Fruit fly (Drosophila melanogaster): ENCODE data around the gene Pcp.

Gene Pcp

DNA sequence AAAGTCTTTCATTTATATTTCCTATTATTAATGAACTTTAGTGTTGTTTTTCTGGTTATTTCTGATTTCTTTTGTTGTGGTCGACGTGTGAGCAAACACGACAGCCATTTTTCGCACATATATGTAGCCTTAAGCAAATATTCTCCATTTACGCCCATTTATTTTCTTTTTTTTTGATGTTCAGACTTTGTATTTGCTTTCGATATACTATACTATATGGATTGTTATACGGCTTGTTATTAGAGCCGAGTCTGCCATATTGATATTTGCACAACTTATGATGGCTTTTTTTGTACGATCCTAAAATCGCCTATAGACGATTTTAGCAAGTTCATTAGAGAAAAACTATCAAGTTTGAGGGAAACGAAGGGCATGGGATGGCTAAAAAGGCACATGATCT, 26.2 kb downstream of the Pcp start:
- TF ChIP-seq woc (GFP tag; optimal IDR thresholded peaks at IDR 0.05) (no peak), OdsH (GFP tag; optimal IDR thresholded peaks at IDR 0.05) (peak; percentile 17)

DNA sequence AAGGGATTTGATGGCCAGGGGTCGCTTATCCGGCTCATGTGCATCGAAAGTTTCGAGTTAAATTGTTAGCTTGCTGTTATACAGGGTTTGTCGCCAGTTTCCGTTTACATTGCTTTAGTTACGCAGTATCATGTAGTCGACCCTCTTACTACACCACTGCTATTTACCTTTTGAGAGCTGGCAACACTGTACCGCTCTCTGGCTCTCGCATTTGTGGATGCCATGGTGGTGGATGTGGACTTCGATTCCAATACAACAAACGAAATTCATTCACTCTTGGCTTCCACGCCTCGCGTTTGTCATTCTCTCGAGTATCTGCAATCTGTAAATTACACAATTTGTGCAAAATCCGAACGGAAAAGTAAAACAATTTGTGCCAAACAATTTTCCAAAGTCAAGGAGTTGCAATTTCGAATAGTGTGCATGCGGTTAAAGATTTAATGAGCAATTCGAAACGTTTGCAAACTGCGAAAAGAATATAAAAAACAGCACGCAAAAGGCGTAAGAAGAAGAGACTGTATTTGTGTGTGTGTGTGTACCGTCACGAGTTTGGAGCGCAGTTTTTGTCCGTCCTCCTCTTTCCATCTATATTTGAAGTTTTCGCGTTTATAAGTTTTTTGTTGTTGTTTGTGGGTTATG, 27.6 kb downstream of the Pcp start:
- TF ChIP-seq Myc (optimal IDR thresholded peaks at IDR 0.05): no peak
- TF ChIP-seq GATAd (GFP tag; optimal IDR thresholded peaks at IDR 0.05): no peak
- TF ChIP-seq Rel (GFP tag; optimal IDR thresholded peaks at IDR 0.05): no peak
- TF ChIP-seq Rel (tag; optimal IDR thresholded peaks at IDR 0.05): peak; percentile 41
- TF ChIP-seq psq (GFP tag; optimal IDR thresholded peaks at IDR 0.05): peak; percentile 37
- TF ChIP-seq brk (GFP tag; optimal IDR thresholded peaks at IDR 0.05): peak; percentile 13
- no peak for TF ChIP-seq br (GFP tag; optimal IDR thresholded peaks at IDR 0.05)
- TF ChIP-seq lola (GFP tag; optimal IDR thresholded peaks at IDR 0.05): no peak
- TF ChIP-seq Abd-B (GFP tag; optimal IDR thresholded peaks at IDR 0.05): no peak
- TF ChIP-seq rgr (GFP tag; optimal IDR thresholded peaks at IDR 0.05): no peak
- no peak for TF ChIP-seq ey (GFP tag; optimal IDR thresholded peaks at IDR 0.05)
- TF ChIP-seq h (GFP tag; optimal IDR thresholded peaks at IDR 0.05): peak; percentile 16
- no peak for TF ChIP-seq CG32264 (GFP tag; optimal IDR thresholded peaks at IDR 0.05)
- TF ChIP-seq foxo (GFP tag; optimal IDR thresholded peaks at IDR 0.05): peak; percentile 1 to 15
- TF ChIP-seq woc (GFP tag; optimal IDR thresholded peaks at IDR 0.05): peak; percentile 78
- no peak for TF ChIP-seq jim (GFP tag; optimal IDR thresholded peaks at IDR 0.05)
- TF ChIP-seq Dif (GFP tag; optimal IDR thresholded peaks at IDR 0.05; ENCODE audit: partially characterized antibody): peak; percentile 60
- TF ChIP-seq pan (optimal IDR thresholded peaks at IDR 0.05): no peak
- TF ChIP-seq fru (GFP tag; optimal IDR thresholded peaks at IDR 0.05): peak; percentile 1
- no peak for TF ChIP-seq Mio (GFP tag; optimal IDR thresholded peaks at IDR 0.05)
- TF ChIP-seq Hnf4 (GFP tag; optimal IDR thresholded peaks at IDR 0.05): peak; percentile 65
- TF ChIP-seq dsf (GFP tag; optimal IDR thresholded peaks at IDR 0.05; ENCODE audit: borderline replicate concordance): no peak
- TF ChIP-seq sage (GFP tag; optimal IDR thresholded peaks at IDR 0.05): no peak
- peak in 1 of 2 experiments; percentile 39 for TF ChIP-seq dl (GFP tag; optimal IDR thresholded peaks at IDR 0.05; ENCODE audit: insufficient read depth in 1 of 2, partially characterized antibody in 2 of 2)
- TF ChIP-seq CG9705 (GFP tag; optimal IDR thresholded peaks at IDR 0.05): no peak
- no peak for TF ChIP-seq dmrt93B (GFP tag; optimal IDR thresholded peaks at IDR 0.05)
- TF ChIP-seq CrebA (GFP tag; optimal IDR thresholded peaks at IDR 0.05; ENCODE audit: borderline replicate concordance): no peak
- TF ChIP-seq sv (GFP tag; optimal IDR thresholded peaks at IDR 0.05): no peak
- TF ChIP-seq Vsx2 (GFP tag; optimal IDR thresholded peaks at IDR 0.05; ENCODE audit: partially characterized antibody): no peak
- TF ChIP-seq Jra (GFP tag; optimal IDR thresholded peaks at IDR 0.05): no peak
- no peak for TF ChIP-seq N (GFP tag; optimal IDR thresholded peaks at IDR 0.05)
- TF ChIP-seq Sp1 (GFP tag; optimal IDR thresholded peaks at IDR 0.05): peak; percentile 60
- no peak for TF ChIP-seq usp (GFP tag; optimal IDR thresholded peaks at IDR 0.05)
- TF ChIP-seq tai (GFP tag; optimal IDR thresholded peaks at IDR 0.05): no peak
- peak; percentile 67 for TF ChIP-seq Hr83 (GFP tag; optimal IDR thresholded peaks at IDR 0.05; ENCODE audit: poor library complexity, severe bottlenecking)
- TF ChIP-seq OdsH (GFP tag; optimal IDR thresholded peaks at IDR 0.05): no peak
- TF ChIP-seq HLH106 (tag; optimal IDR thresholded peaks at IDR 0.05): peak; percentile 5
- no peak for TF ChIP-seq Dfd (GFP tag; optimal IDR thresholded peaks at IDR 0.05)
- no peak for TF ChIP-seq Hr78 (GFP tag; optimal IDR thresholded peaks at IDR 0.05)

DNA sequence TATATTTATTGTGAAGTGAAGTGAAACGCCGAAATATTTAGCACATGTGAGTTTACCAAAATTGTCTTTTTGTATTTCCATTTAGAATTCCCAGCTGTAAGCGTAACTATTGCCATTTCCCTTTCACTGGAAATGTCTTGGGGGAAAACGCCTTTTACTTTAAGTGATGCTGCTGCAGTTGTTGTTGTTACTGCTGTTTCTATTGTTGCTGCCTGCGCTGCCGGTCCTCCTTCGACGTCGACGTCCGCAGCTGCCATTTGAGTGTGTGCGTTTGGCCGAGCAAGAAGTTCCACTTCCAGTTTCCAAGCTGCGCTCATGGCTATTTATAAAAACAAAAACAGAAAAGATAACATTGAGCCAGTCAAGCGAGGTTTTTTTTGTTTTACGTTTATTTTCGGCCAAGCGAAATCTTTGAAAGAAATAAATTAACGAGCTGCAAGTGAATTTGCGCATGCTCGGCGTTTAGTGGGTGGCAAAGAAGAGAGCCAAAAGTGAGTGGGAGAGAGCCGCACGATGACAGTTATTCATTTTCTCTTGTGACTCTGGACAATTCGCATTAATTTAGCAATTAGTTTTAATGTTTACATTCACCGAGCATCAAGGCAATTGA, 28.3 kb downstream of the Pcp start:
- TF ChIP-seq CG9705 (GFP tag; optimal IDR thresholded peaks at IDR 0.05): no peak
- TF ChIP-seq Mio (GFP tag; optimal IDR thresholded peaks at IDR 0.05): no peak
- no peak for TF ChIP-seq foxo (GFP tag; optimal IDR thresholded peaks at IDR 0.05)
- no peak for TF ChIP-seq Dif (GFP tag; optimal IDR thresholded peaks at IDR 0.05; ENCODE audit: partially characterized antibody)
- no peak for TF ChIP-seq Hr78 (GFP tag; optimal IDR thresholded peaks at IDR 0.05)
- TF ChIP-seq usp (GFP tag; optimal IDR thresholded peaks at IDR 0.05): no peak
- TF ChIP-seq Rel (GFP tag; optimal IDR thresholded peaks at IDR 0.05): no peak
- no peak for TF ChIP-seq Rel (tag; optimal IDR thresholded peaks at IDR 0.05)
- no peak for TF ChIP-seq sage (GFP tag; optimal IDR thresholded peaks at IDR 0.05)
- no peak for TF ChIP-seq jim (GFP tag; optimal IDR thresholded peaks at IDR 0.05)
- TF ChIP-seq Sp1 (GFP tag; optimal IDR thresholded peaks at IDR 0.05): no peak
